Worm (Caenorhabditis elegans): ENCODE results near the gene mlc-3.

mlc-3 gene

DNA sequence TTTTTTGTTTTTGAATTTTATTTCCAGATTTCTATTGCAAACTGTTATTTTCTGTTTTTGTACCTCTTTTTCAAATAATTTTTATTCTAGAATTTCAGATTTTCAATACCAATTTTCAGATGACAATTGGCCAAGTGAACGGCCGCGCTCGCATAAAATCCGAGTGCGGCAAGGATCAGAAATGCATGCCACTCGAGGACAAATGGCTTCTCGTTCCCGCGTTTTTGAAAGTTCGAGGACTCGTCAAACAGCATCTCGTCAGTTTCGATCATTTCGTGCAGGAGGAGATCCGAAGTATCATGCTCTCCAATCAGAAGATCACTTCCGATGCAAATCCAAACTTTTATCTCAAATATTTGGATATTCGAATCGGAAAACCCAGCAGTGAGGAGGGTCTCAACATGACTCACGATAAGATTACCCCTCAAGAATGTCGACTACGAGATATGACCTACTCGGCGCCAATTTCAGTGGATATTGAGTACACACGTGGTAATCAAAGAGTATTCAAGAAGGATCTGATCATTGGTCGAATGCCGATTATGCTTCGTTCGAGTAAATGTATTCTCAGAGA, 7.5 kb upstream of the mlc-3 start, which contains the start of gene rpc-2:
Gene rpc-2 (plus strand): TSS at position 120 of the 574 bp plus-strand sequence.
- TF ChIP-seq ama-1 (optimal IDR thresholded peaks at IDR 0.05) (peak; percentile 31), zag-1 (tag; optimal IDR thresholded peaks at IDR 0.05) (no peak)

DNA sequence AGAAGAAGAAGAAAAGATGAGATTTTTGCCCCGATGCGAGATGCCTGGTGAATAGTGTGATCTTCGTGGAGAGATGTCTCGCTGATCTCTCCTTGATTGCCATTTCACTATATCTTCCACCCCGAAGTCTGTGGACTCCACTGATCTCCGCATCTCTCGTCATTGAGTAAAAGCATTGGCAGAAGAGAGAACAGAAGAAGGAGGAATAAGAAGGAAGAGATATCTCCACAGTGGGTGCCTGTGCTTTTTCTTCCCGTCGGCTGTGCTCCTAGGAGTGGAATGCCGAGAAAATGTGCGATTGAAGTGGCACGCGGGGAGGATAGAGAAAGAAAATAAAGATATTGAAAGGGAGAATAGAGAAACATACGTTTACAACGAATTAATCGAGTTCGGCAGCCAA, 1.1 kb upstream of the mlc-3 start:
- TF ChIP-seq C34F6.9 (tag; optimal IDR thresholded peaks at IDR 0.05) (peak; percentile 19), nhr-129 (tag; optimal IDR thresholded peaks at IDR 0.05) (peak; percentile 76), skn-1 (tag; optimal IDR thresholded peaks at IDR 0.05) (no peak), F13H6.1 (tag; optimal IDR thresholded peaks at IDR 0.05) (peak; percentile 70), lsy-2 (tag; optimal IDR thresholded peaks at IDR 0.05) (peak in 1 of 2 experiments; percentile 23)

- TF ChIP-seq nhr-12 (tag; optimal IDR thresholded peaks at IDR 0.05) (no peak), ZK546.5 (tag; optimal IDR thresholded peaks at IDR 0.05) (no peak), nhr-6 (tag; optimal IDR thresholded peaks at IDR 0.05) (no peak)
These were observed 500 bp upstream of the mlc-3 start for ce11 chrIII:5564325-5564724.

ce11 chrIII:5565699-5566098, 874 bp downstream of the mlc-3 start:
- TF ChIP-seq ZK546.5 (tag; optimal IDR thresholded peaks at IDR 0.05) (no peak), gmeb-1 (tag; optimal IDR thresholded peaks at IDR 0.05) (no peak), F13H6.1 (tag; optimal IDR thresholded peaks at IDR 0.05) (no peak), ama-1 (optimal IDR thresholded peaks at IDR 0.05) (no peak), nhr-129 (tag; optimal IDR thresholded peaks at IDR 0.05) (peak; percentile 29), unc-62 (GFP tag; optimal IDR thresholded peaks at IDR 0.05) (no peak)

DNA sequence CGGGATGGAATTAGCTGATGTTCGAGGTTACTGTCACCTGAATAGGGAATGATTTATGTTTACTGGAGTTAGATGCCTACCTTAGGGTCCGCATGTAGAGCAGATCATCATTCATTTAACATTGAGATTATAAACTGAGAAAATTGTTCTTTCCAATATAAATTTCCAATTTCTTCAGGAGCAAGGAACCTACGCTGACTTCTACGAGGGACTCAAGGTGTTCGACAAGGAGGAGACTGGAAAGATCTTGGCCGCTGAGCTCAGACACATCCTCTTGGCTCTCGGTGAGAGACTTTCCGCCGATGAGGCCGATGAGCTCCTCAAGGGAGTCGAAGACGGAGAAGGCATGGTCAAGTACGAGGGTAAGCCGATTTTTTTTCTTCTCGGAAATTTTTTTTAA, 1.7 kb downstream of the mlc-3 start:
- no peak for TF ChIP-seq unc-62 (GFP tag; optimal IDR thresholded peaks at IDR 0.05)
- TF ChIP-seq ceh-82 (tag; optimal IDR thresholded peaks at IDR 0.05): no peak
- TF ChIP-seq nhr-11 (tag; optimal IDR thresholded peaks at IDR 0.05): no peak
- no peak for TF ChIP-seq nhr-129 (tag; optimal IDR thresholded peaks at IDR 0.05)

- TF ChIP-seq snpc-4 (tag; optimal IDR thresholded peaks at IDR 0.05): no peak
- TF ChIP-seq C34F6.9 (tag; optimal IDR thresholded peaks at IDR 0.05): no peak
- TF ChIP-seq lin-11 (tag; optimal IDR thresholded peaks at IDR 0.05): no peak
- no peak for TF ChIP-seq mab-5 (tag; optimal IDR thresholded peaks at IDR 0.05)
- TF ChIP-seq elt-1 (tag; optimal IDR thresholded peaks at IDR 0.05): no peak
- TF ChIP-seq egl-27 (tag; optimal IDR thresholded peaks at IDR 0.05): no peak
- no peak for TF ChIP-seq gmeb-1 (tag; optimal IDR thresholded peaks at IDR 0.05)
- no peak for TF ChIP-seq nhr-25 (tag; optimal IDR thresholded peaks at IDR 0.05)
- TF ChIP-seq ama-1 (optimal IDR thresholded peaks at IDR 0.05): no peak
- TF ChIP-seq mbf-1 (tag; optimal IDR thresholded peaks at IDR 0.05): no peak
- no peak for TF ChIP-seq ztf-11 (tag; optimal IDR thresholded peaks at IDR 0.05)
These were observed 3.4 kb downstream of the mlc-3 start for ce11 chrIII:5568265-5568664.

DNA sequence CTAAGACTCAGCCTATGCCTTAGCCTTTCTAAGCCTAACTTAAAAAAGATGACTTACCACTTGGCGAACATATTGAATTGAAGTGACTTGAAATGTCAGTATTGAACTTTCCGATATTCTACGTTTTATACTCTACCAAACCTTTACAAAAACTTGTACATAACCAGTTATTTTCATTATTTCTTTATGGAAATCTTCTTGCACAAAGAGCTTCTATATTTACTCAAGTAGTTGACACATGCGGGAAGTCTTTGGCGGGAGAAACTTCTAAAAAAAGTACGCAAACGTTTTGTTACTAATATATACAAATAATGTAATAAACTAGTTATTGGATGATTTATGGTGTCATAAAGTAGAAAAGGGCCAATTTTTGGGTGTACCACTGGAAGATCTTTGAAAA, 3.9 kb downstream of the mlc-3 start, which contains the start of gene nspb-12:
Gene nspb-12 (minus strand): TSS at position 101 of the 400 bp plus-strand sequence.
- TF ChIP-seq ztf-4 (tag; optimal IDR thresholded peaks at IDR 0.05) (no peak), C34F6.9 (tag; optimal IDR thresholded peaks at IDR 0.05) (no peak), F13H6.1 (tag; optimal IDR thresholded peaks at IDR 0.05) (no peak), ceh-82 (tag; optimal IDR thresholded peaks at IDR 0.05) (no peak), sem-4 (tag; optimal IDR thresholded peaks at IDR 0.05) (no peak), nhr-77 (tag; optimal IDR thresholded peaks at IDR 0.05) (no peak)

DNA sequence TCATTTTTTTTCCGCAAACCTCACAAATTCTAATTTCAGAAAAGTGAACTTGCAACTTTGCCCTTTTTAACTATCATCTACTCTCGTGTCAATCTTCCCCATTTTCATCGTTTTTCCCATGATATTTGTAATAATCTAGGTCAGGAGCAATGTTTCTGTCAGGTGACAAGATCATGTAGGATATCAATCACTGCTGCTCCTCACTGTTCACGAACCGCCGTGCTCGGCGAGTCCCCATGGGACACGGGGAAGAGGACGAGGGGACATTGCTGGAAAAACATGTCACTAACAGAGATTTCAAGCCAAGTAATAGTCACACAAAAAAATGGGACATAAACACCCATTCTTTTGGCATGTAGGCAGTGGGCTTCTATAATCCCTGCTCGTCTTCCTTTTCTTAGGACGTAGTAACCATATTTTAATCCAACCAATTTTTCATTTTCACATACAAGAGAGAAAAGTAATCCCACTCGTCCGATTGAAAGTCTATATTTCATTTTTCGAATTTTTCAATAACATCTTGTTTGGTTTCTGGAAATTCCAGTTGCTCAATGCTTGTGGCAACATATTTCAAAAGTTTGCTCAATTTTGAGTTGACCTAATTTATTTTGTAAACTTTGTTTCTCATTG, 6.1 kb downstream of the mlc-3 start:
- TF ChIP-seq nhr-12 (tag; optimal IDR thresholded peaks at IDR 0.05) (no peak), nhr-129 (tag; optimal IDR thresholded peaks at IDR 0.05) (peak; percentile 4), lsy-2 (tag; optimal IDR thresholded peaks at IDR 0.05) (peak in 1 of 2 experiments; percentile 15), mab-5 (tag; optimal IDR thresholded peaks at IDR 0.05) (peak; percentile 78), unc-55 (GFP tag; optimal IDR thresholded peaks at IDR 0.05) (peak; percentile 90)
